Worm (Caenorhabditis elegans) whole organism, mixed stage, embryonic: ENCODE measurements around the gene Y22D7AR.6.

Experiments
- ceh-43 ChIP-seq: fragments of 200-800 bp; sonication (Bioruptor generic); optimal IDR thresholded peaks from 2 replicates; lab custom pipeline; 2018; ENCODE audit warnings: mild to moderate bottlenecking, missing genetic modification characterization, moderate library complexity, missing compliant biosample characterization
- drap-1 ChIP-seq: fragments of 200-800 bp; sonication (Bioruptor generic); optimal IDR thresholded peaks from 3 replicates; lab custom pipeline; 2018; ENCODE audit warnings: mild to moderate bottlenecking, missing genetic modification characterization, missing compliant biosample characterization
- lsy-2 ChIP-seq: fragments of 150-350 bp; optimal IDR thresholded peaks from 2 replicates; lab custom pipeline; 2014; ENCODE audit warnings: missing biosample characterization, missing genetic modification characterization
- mab-5 ChIP-seq: fragments of 150-350 bp; optimal IDR thresholded peaks from 2 replicates; lab custom pipeline; 2014; ENCODE audit warnings: missing biosample characterization, missing genetic modification characterization
- mep-1 ChIP-seq: fragments of 150-350 bp; optimal IDR thresholded peaks from 2 replicates; lab custom pipeline; 2017; ENCODE audit warnings: missing biosample characterization, missing genetic modification reagents, missing genetic modification characterization, inconsistent platforms
- nhr-28 ChIP-seq: fragments of 150-350 bp; optimal IDR thresholded peaks from 2 replicates; lab custom pipeline; 2014; ENCODE audit warnings: missing biosample characterization, missing genetic modification characterization
- nhr-76 ChIP-seq: sonication (generic microtip); optimal IDR thresholded peaks from 2 replicates; lab custom pipeline; 2017; ENCODE audit warnings: missing biosample characterization, missing genetic modification characterization
- tbx-8 ChIP-seq: fragments of 200-800 bp; sonication (Bioruptor generic); optimal IDR thresholded peaks from 2 replicates; lab custom pipeline; 2018; ENCODE audit warnings: mild to moderate bottlenecking, missing genetic modification characterization, moderate library complexity, missing compliant biosample characterization
- unc-120 ChIP-seq: sonication (generic microtip); optimal IDR thresholded peaks from 2 replicates; lab custom pipeline; 2017; ENCODE audit warnings: missing genetic modification characterization, missing compliant biosample characterization; ENCODE audit not compliant: poor library complexity, severe bottlenecking
- unc-39 ChIP-seq: fragments of 150-350 bp; optimal IDR thresholded peaks from 2 replicates; lab custom pipeline; 2014; ENCODE audit warnings: missing biosample characterization, missing genetic modification characterization
- unc-62 ChIP-seq: fragments of 150-350 bp; optimal IDR thresholded peaks from 2 replicates; lab custom pipeline; 2014; ENCODE audit warnings: missing biosample characterization, missing genetic modification reagents, missing genetic modification characterization
- ztf-11 ChIP-seq: fragments of 150-350 bp; optimal IDR thresholded peaks from 2 replicates; lab custom pipeline; 2014; ENCODE audit warnings: missing biosample characterization, missing genetic modification characterization

Y22D7AR.6 gene

ce11 chrIII:1626524-1626923, 50.0 kb downstream of the Y22D7AR.6 start, which contains the start of gene Y22D7AL.4:
Y22D7AL.4 (plus strand) TSS chrIII:1626632.
- TF ChIP-seq mep-1, result no peak
- no peak for TF ChIP-seq nhr-76
- TF ChIP-seq drap-1 (GFP tag; lab: Kevin White, UChicago), result no peak
- no peak for TF ChIP-seq tbx-8
- TF ChIP-seq nhr-28, result no peak
- no peak for TF ChIP-seq unc-120 (tag; lab: Kevin White, UChicago)
- TF ChIP-seq ztf-11 (tag; lab: Kevin White, UChicago), result no peak

ce11 chrIII:1625660-1626275, 50.8 kb downstream of the Y22D7AR.6 start:
- no peak for TF ChIP-seq lsy-2 (tag; lab: Kevin White, UChicago)
- no peak for TF ChIP-seq ceh-43 (GFP tag; lab: Kevin White, UChicago)
- no peak for TF ChIP-seq ztf-11 (tag; lab: Kevin White, UChicago)
- TF ChIP-seq mab-5 (tag; lab: Kevin White, UChicago), result no peak
- TF ChIP-seq unc-62 (GFP tag; lab: Kevin White, UChicago), result no peak
- no peak for TF ChIP-seq unc-39 (tag; lab: Kevin White, UChicago)
